Fruit fly (Drosophila melanogaster) whole organism, prepupa: ENCODE data around the gene Wdr33.

Experiments used
- Blimp-1 ChIP-seq: fragments of 200-800 bp; sonication (Bioruptor generic); optimal IDR thresholded peaks from 3 replicates; lab custom pipeline; 2017; ENCODE audit warnings: missing biosample characterization, missing genetic modification characterization, mild to moderate bottlenecking, moderate library complexity, missing genetic modification reagents
- CG10631 ChIP-seq: fragments of 200-800 bp; sonication (Bioruptor generic); optimal IDR thresholded peaks from 2 replicates; lab custom pipeline; 2016; ENCODE audit warnings: missing biosample characterization, missing genetic modification characterization
- CG10669 ChIP-seq: fragments of 200-800 bp; sonication (Bioruptor generic); optimal IDR thresholded peaks from 3 replicates; lab custom pipeline; 2018; ENCODE audit warnings: missing biosample characterization, mild to moderate bottlenecking, missing genetic modification characterization, moderate library complexity
- CG11902 ChIP-seq: fragments of 200-800 bp; sonication (Bioruptor generic); optimal IDR thresholded peaks from 3 replicates; lab custom pipeline; 2016; ENCODE audit warnings: missing biosample characterization, missing genetic modification characterization
- CG15336 ChIP-seq: fragments of 200-800 bp; sonication (Bioruptor generic); IDR thresholded peaks from 2 replicates; pipeline ENCODE4 v1.3.6; 2022; ENCODE audit warnings: missing biosample characterization, missing genetic modification characterization
- CG31627 ChIP-seq: fragments of 200-800 bp; sonication (Bioruptor generic); optimal IDR thresholded peaks from 3 replicates; lab custom pipeline; 2016; ENCODE audit warnings: missing biosample characterization, missing genetic modification characterization
- CG32006 ChIP-seq: fragments of 200-800 bp; sonication (Bioruptor generic); optimal IDR thresholded peaks from 3 replicates; lab custom pipeline; 2017; ENCODE audit warnings: missing biosample characterization, mild to moderate bottlenecking, missing genetic modification characterization
- CG3919 ChIP-seq: fragments of 200-800 bp; sonication (Bioruptor generic); optimal IDR thresholded peaks from 3 replicates; lab custom pipeline; 2016; ENCODE audit warnings: missing biosample characterization, missing genetic modification characterization
- CG4318 ChIP-seq: fragments of 200-800 bp; sonication (Bioruptor generic); optimal IDR thresholded peaks from 3 replicates; lab custom pipeline; 2017; ENCODE audit warnings: missing biosample characterization, mild to moderate bottlenecking, missing genetic modification characterization
- CG6163 ChIP-seq: fragments of 200-800 bp; sonication (Bioruptor generic); IDR thresholded peaks from 3 replicates; pipeline ENCODE4 v1.3.6; 2022; ENCODE audit warnings: missing biosample characterization, missing genetic modification characterization
- CG6276 ChIP-seq: fragments of 200-800 bp; sonication (Bioruptor generic); optimal IDR thresholded peaks from 2 replicates; lab custom pipeline; 2017; ENCODE audit warnings: missing biosample characterization, mild to moderate bottlenecking, missing genetic modification characterization
- CG6792 ChIP-seq: fragments of 200-800 bp; sonication (Bioruptor generic); optimal IDR thresholded peaks from 3 replicates; lab custom pipeline; 2016; ENCODE audit warnings: missing biosample characterization, missing genetic modification characterization
- CG7368 ChIP-seq: fragments of 200-800 bp; sonication (Bioruptor generic); optimal IDR thresholded peaks from 3 replicates; lab custom pipeline; 2016; ENCODE audit warnings: missing biosample characterization, missing genetic modification characterization
- CG8119 ChIP-seq: fragments of 200-800 bp; sonication (Bioruptor generic); IDR thresholded peaks from 3 replicates; pipeline ENCODE4 v1.3.6; 2022; ENCODE audit warnings: missing biosample characterization, missing genetic modification characterization
- CG8319 ChIP-seq: fragments of 200-800 bp; sonication (Bioruptor generic); optimal IDR thresholded peaks from 3 replicates; lab custom pipeline; 2016; ENCODE audit warnings: missing biosample characterization, missing genetic modification characterization
- CG8632 ChIP-seq: fragments of 200-800 bp; sonication (Bioruptor generic); optimal IDR thresholded peaks from 3 replicates; lab custom pipeline; 2016; ENCODE audit warnings: missing biosample characterization, missing genetic modification characterization
- Eip75B ChIP-seq: fragments of 200-800 bp; sonication (Bioruptor generic); optimal IDR thresholded peaks from 3 replicates; lab custom pipeline; 2016; ENCODE audit warnings: missing biosample characterization, missing genetic modification characterization
- Eip78C ChIP-seq: fragments of 200-800 bp; sonication (Bioruptor generic); peaks from one replicate; lab custom pipeline; 2016; ENCODE audit warnings: missing biosample characterization, missing genetic modification characterization
- Eip93F ChIP-seq: fragments of 200-800 bp; sonication (Bioruptor generic); optimal IDR thresholded peaks from 2 replicates; lab custom pipeline; 2016; ENCODE audit warnings: missing biosample characterization, mild to moderate bottlenecking, missing genetic modification characterization
- Ets21C ChIP-seq: fragments of 200-800 bp; sonication (Bioruptor generic); optimal IDR thresholded peaks from 3 replicates; lab custom pipeline; 2016; ENCODE audit warnings: missing biosample characterization, missing genetic modification characterization
- Gug ChIP-seq: fragments of 200-800 bp; sonication (Bioruptor generic); IDR thresholded peaks from 2 replicates; pipeline ENCODE4 v1.3.6; 2022; ENCODE audit warnings: missing biosample characterization, missing genetic modification characterization
- Hr38 ChIP-seq: sonication (Bioruptor generic); optimal IDR thresholded peaks from 2 replicates; lab custom pipeline; 2016; ENCODE audit warnings: missing biosample characterization, missing genetic modification characterization
- Hr39 ChIP-seq: fragments of 200-800 bp; sonication (Bioruptor generic); optimal IDR thresholded peaks from 2 replicates; lab custom pipeline; 2016; ENCODE audit warnings: missing biosample characterization, missing genetic modification characterization
- Hr4 ChIP-seq: fragments of 200-800 bp; sonication (Bioruptor generic); optimal IDR thresholded peaks from 3 replicates; lab custom pipeline; 2016; ENCODE audit warnings: missing biosample characterization, missing genetic modification characterization
- Lpt ChIP-seq: fragments of 200-800 bp; sonication (Bioruptor generic); optimal IDR thresholded peaks from 3 replicates; lab custom pipeline; 2016; ENCODE audit warnings: missing biosample characterization, missing genetic modification characterization
- Met ChIP-seq: fragments of 200-800 bp; sonication (Bioruptor generic); optimal IDR thresholded peaks from 3 replicates; lab custom pipeline; 2016; ENCODE audit warnings: missing biosample characterization, missing genetic modification characterization
- Smox ChIP-seq: fragments of 200-800 bp; sonication (Bioruptor generic); optimal IDR thresholded peaks from 3 replicates; lab custom pipeline; 2016; ENCODE audit warnings: missing biosample characterization, missing genetic modification characterization
- Sox102F ChIP-seq: fragments of 200-800 bp; sonication (Bioruptor generic); optimal IDR thresholded peaks from 2 replicates; lab custom pipeline; 2016; ENCODE audit warnings: missing biosample characterization, mild to moderate bottlenecking, missing genetic modification characterization
- Sox14 ChIP-seq: fragments of 200-800 bp; sonication (Bioruptor generic); optimal IDR thresholded peaks from 3 replicates; lab custom pipeline; 2016; ENCODE audit warnings: missing biosample characterization, missing genetic modification characterization
- Sox15 ChIP-seq: fragments of 200-800 bp; sonication (Bioruptor generic); optimal IDR thresholded peaks from 3 replicates; lab custom pipeline; 2016; ENCODE audit warnings: missing biosample characterization, missing genetic modification characterization
- achi ChIP-seq: fragments of 200-800 bp; sonication (Bioruptor generic); optimal IDR thresholded peaks from 3 replicates; lab custom pipeline; 2016; ENCODE audit warnings: missing biosample characterization, missing genetic modification characterization
- acj6 ChIP-seq: fragments of 200-800 bp; sonication (Bioruptor generic); optimal IDR thresholded peaks from 3 replicates; lab custom pipeline; 2016; ENCODE audit warnings: missing biosample characterization, missing genetic modification characterization
- cyc ChIP-seq: fragments of 200-800 bp; sonication (Bioruptor generic); optimal IDR thresholded peaks from 3 replicates; lab custom pipeline; 2016; ENCODE audit warnings: missing biosample characterization, missing genetic modification characterization
- esn ChIP-seq: fragments of 200-800 bp; sonication (Bioruptor generic); optimal IDR thresholded peaks from 2 replicates; lab custom pipeline; 2016; ENCODE audit warnings: missing biosample characterization, mild to moderate bottlenecking, missing genetic modification characterization, moderate library complexity
- fkh ChIP-seq: fragments of 200-800 bp; sonication (Bioruptor generic); optimal IDR thresholded peaks from 3 replicates; lab custom pipeline; 2017; ENCODE audit warnings: missing biosample characterization, mild to moderate bottlenecking, missing genetic modification characterization, moderate library complexity
- lz ChIP-seq: fragments of 200-800 bp; sonication (Bioruptor generic); optimal IDR thresholded peaks from 3 replicates; lab custom pipeline; 2016; ENCODE audit warnings: missing biosample characterization, missing genetic modification characterization
- net ChIP-seq: fragments of 200-800 bp; sonication (Bioruptor generic); optimal IDR thresholded peaks from 3 replicates; lab custom pipeline; 2016; ENCODE audit warnings: missing biosample characterization, missing genetic modification characterization
- pdm3 ChIP-seq: fragments of 200-800 bp; sonication (Bioruptor generic); optimal IDR thresholded peaks from 3 replicates; lab custom pipeline; 2016; ENCODE audit warnings: missing biosample characterization, missing genetic modification characterization
- salr ChIP-seq, 2 experiments: fragments of 200-800 bp; sonication (Bioruptor generic); optimal IDR thresholded peaks; 3 replicates each; lab custom pipeline; 2016 to 2018; ENCODE audit warnings: missing biosample characterization in 2 of 2, missing genetic modification characterization in 2 of 2, mild to moderate bottlenecking in 1 of 2
- spab ChIP-seq: fragments of 200-800 bp; sonication (Bioruptor generic); optimal IDR thresholded peaks from 2 replicates; lab custom pipeline; 2017; ENCODE audit warnings: missing biosample characterization, mild to moderate bottlenecking, missing genetic modification characterization, missing genetic modification reagents
- ss ChIP-seq, 2 experiments: fragments of 200-800 bp; sonication (Bioruptor generic); optimal IDR thresholded peaks; 2 replicates in 1 of 2; 3 replicates in 1 of 2; lab custom pipeline; 2017 to 2018; ENCODE audit warnings: mild to moderate bottlenecking in 2 of 2, missing biosample characterization in 2 of 2, missing genetic modification characterization in 2 of 2, moderate library complexity in 1 of 2
- svp ChIP-seq: fragments of 200-800 bp; sonication (Bioruptor generic); peaks from one replicate; lab custom pipeline; 2016; ENCODE audit warnings: missing biosample characterization, missing genetic modification characterization
- vri ChIP-seq: fragments of 200-800 bp; sonication (Bioruptor generic); optimal IDR thresholded peaks from 3 replicates; lab custom pipeline; 2016; ENCODE audit warnings: missing biosample characterization, mild to moderate bottlenecking, missing genetic modification characterization

Wdr33 gene

dm6 chr3R:5647705-5648568 lies 12.5 kb upstream of the Wdr33 start (continued):
- no peak for TF ChIP-seq Met (GFP tag; lab: Kevin White, UChicago)
- 0 out of 2 replicates have a peak, but pooled peaks have one; percentile 11 for TF ChIP-seq Gug
- TF ChIP-seq CG10669, result no peak
- no peak for TF ChIP-seq acj6
- TF ChIP-seq Sox14, result peak; percentile 18
- no peak for TF ChIP-seq spab (GFP tag; lab: Kevin White, UChicago)
- no peak for TF ChIP-seq Sox15 (GFP tag; lab: Kevin White, UChicago)
- TF ChIP-seq Eip78C (GFP tag; lab: Kevin White, UChicago), result peak; percentile 83
- TF ChIP-seq Smox (GFP tag; lab: Kevin White, UChicago), result no peak
- peak; percentile 28 for TF ChIP-seq esn (GFP tag; lab: Kevin White, UChicago)
- TF ChIP-seq CG11902 (GFP tag; lab: Kevin White, UChicago), result no peak
- TF ChIP-seq salr (GFP tag; optimal IDR thresholded peaks at IDR 0.05; lab: Kevin White, UChicago), result no peak
- TF ChIP-seq CG8632 (GFP tag; lab: Kevin White, UChicago), result no peak
- peak; percentile 22 for TF ChIP-seq vri (GFP tag; lab: Kevin White, UChicago)
- no peak for TF ChIP-seq CG32006 (GFP tag; lab: Kevin White, UChicago)
- no peak for TF ChIP-seq CG6276 (GFP tag; lab: Kevin White, UChicago)
- no peak for TF ChIP-seq CG8119 (GFP tag; lab: Robert Waterston, UW)
- TF ChIP-seq Ets21C (GFP tag; lab: Kevin White, UChicago), result no peak
- TF ChIP-seq Eip93F (GFP tag; lab: Kevin White, UChicago), result peak; percentile 60
- TF ChIP-seq CG15336 (GFP tag; lab: Robert Waterston, UW), result peak; percentile 10; the same call in 1 of the 2 replicates
- peak; percentile 7 for TF ChIP-seq cyc (GFP tag; lab: Kevin White, UChicago)
- TF ChIP-seq CG7368 (GFP tag; lab: Kevin White, UChicago), result no peak
- TF ChIP-seq CG6792 (GFP tag; lab: Kevin White, UChicago), result peak; percentile 5
- no peak for TF ChIP-seq Hr38
- no peak for TF ChIP-seq Sox102F (GFP tag; lab: Kevin White, UChicago)
- TF ChIP-seq Eip75B (GFP tag; lab: Kevin White, UChicago), result no peak
- TF ChIP-seq CG31627, result peak; percentile 24
- 0 out of 3 replicates have a peak, but pooled peaks have one; percentile 38 for TF ChIP-seq CG6163

dm6 chr3R:5648569-5649476 lies 11.6 kb upstream of the Wdr33 start, which contains the start of the genes MTA1-like and Sec23:
Gene MTA1-like, minus strand, starts transcription at chr3R:5648738.
Gene Sec23, plus strand, starts transcription at chr3R:5649065.
- TF ChIP-seq svp (GFP tag; lab: Kevin White, UChicago) (peak; percentile 88), Met (GFP tag; lab: Kevin White, UChicago) (peak; percentile 44), Lpt (peak; percentile 4), Gug (peak; percentile 11; the same call in 1 of the 2 replicates), CG11902 (GFP tag; lab: Kevin White, UChicago) (peak; percentile 49), Eip75B (GFP tag; lab: Kevin White, UChicago) (no peak), CG32006 (GFP tag; lab: Kevin White, UChicago) (peak; percentile 66), Hr4 (GFP tag; lab: Kevin White, UChicago) (peak; percentile 61), CG8319 (GFP tag; lab: Kevin White, UChicago) (peak; percentile 34), CG8632 (GFP tag; lab: Kevin White, UChicago) (peak; percentile 61), CG7368 (GFP tag; lab: Kevin White, UChicago) (no peak), Blimp-1 (GFP tag; lab: Kevin White, UChicago) (no peak), Hr38 (no peak), Ets21C (GFP tag; lab: Kevin White, UChicago) (peak; percentile 62), CG8119 (GFP tag; lab: Robert Waterston, UW) (no peak), Eip78C (GFP tag; lab: Kevin White, UChicago) (peak; percentile 57), Sox14 (no peak), fkh (GFP tag; lab: Kevin White, UChicago) (peak; percentile 91), CG4318 (GFP tag; lab: Kevin White, UChicago) (no peak), CG3919 (GFP tag; lab: Kevin White, UChicago) (peak; percentile 49), CG31627 (peak; percentile 65), achi (GFP tag; lab: Kevin White, UChicago) (peak; percentile 63), net (GFP tag; lab: Kevin White, UChicago) (peak; percentile 34), cyc (GFP tag; lab: Kevin White, UChicago) (peak; percentile 51), CG10631 (peak; percentile 77), CG15336 (GFP tag; lab: Robert Waterston, UW) (no peak), Hr39 (GFP tag; lab: Kevin White, UChicago) (peak; percentile 68), spab (GFP tag; lab: Kevin White, UChicago) (no peak), lz (GFP tag; lab: Kevin White, UChicago) (peak; percentile 58), Sox15 (GFP tag; lab: Kevin White, UChicago) (peak; percentile 43), CG6163 (peak; percentile 31; the same call in 1 of the 3 replicates), pdm3 (GFP tag; lab: Kevin White, UChicago) (peak; percentile 44), ss (GFP tag; optimal IDR thresholded peaks at IDR 0.05; lab: Kevin White, UChicago) (peak; percentile 21 to 28), acj6 (peak; percentile 80)
